Worm (Caenorhabditis elegans): ENCODE measurements around the gene K08D8.7.

DNA sequence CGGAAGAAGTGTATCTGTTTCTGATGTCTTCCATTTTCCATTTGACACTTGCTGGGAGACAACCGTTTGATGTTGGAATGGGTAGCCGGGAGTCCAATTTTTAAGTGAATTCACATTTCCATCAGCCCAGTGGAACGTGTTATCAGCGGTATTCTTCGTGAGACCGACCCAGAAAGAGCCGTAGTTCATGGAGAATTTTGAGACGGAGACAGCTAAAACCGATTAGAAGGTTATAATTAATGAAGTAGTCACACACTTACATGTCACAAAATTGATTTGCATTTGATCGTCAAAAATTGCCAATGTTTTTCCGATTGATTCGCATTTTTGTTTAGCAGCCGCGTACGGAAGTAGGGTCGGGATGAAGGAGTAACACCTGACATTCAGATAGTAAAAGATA lies 27.2 kb upstream of the K08D8.7 start:
- TF ChIP-seq him-1 (tag; optimal IDR thresholded peaks at IDR 0.05), result no peak
- TF ChIP-seq F49E8.2 (tag; optimal IDR thresholded peaks at IDR 0.05; ENCODE audit: insufficient read depth), result no peak
- TF ChIP-seq ama-1 (optimal IDR thresholded peaks at IDR 0.05), result no peak
- TF ChIP-seq ama-1 (GFP tag; optimal IDR thresholded peaks at IDR 0.05), result no peak
- no peak for TF ChIP-seq lag-1 (GFP tag; IDR thresholded peaks at IDR 0.05)
- no peak for TF ChIP-seq Y67H2A.10 (GFP tag; conservative IDR thresholded peaks at IDR 0.05)
- TF ChIP-seq madf-6 (GFP tag; IDR thresholded peaks at IDR 0.05), result no peak
- no peak for TF ChIP-seq hlh-26 (GFP tag; conservative IDR thresholded peaks at IDR 0.05)
- no peak for TF ChIP-seq ztf-22 (GFP tag; optimal IDR thresholded peaks at IDR 0.05)

Data from whole organism, young adult.